Fruit fly (Drosophila melanogaster) whole organism, adult: ENCODE results near the gene SPE.

ENCODE experiments used
- CG11617 ChIP-seq: fragments of 200-800 bp; sonication (Bioruptor generic); optimal IDR thresholded peaks from 2 replicates; lab custom pipeline; 2017; ENCODE audit warnings: mild to moderate bottlenecking, missing biosample characterization, missing genetic modification reagents, missing genetic modification characterization
- CG12768 ChIP-seq: fragments of 200-800 bp; sonication (Bioruptor generic); optimal IDR thresholded peaks from 2 replicates; lab custom pipeline; 2017; ENCODE audit warnings: missing biosample characterization, missing genetic modification characterization, mild to moderate bottlenecking, moderate library complexity, missing genetic modification reagents
- CG14711 ChIP-seq: fragments of 200-800 bp; sonication (Bioruptor generic); optimal IDR thresholded peaks from 2 replicates; lab custom pipeline; 2018; ENCODE audit warnings: missing biosample characterization, mild to moderate bottlenecking, missing genetic modification characterization, moderate library complexity
- CG1620 ChIP-seq: fragments of 200-800 bp; sonication (Bioruptor generic); optimal IDR thresholded peaks from 2 replicates; lab custom pipeline; 2016; ENCODE audit warnings: missing biosample characterization, missing genetic modification characterization
- CG33017 ChIP-seq: fragments of 200-800 bp; sonication (Bioruptor generic); optimal IDR thresholded peaks from 2 replicates; lab custom pipeline; 2018; ENCODE audit warnings: missing biosample characterization, mild to moderate bottlenecking, missing genetic modification characterization, moderate library complexity
- CG5204 ChIP-seq: fragments of 200-800 bp; sonication (Bioruptor generic); optimal IDR thresholded peaks from 2 replicates; lab custom pipeline; 2016; ENCODE audit warnings: missing biosample characterization, missing genetic modification characterization
- CG7045 ChIP-seq: fragments of 200-800 bp; sonication (Bioruptor generic); optimal IDR thresholded peaks from 2 replicates; lab custom pipeline; 2017; ENCODE audit warnings: missing biosample characterization, mild to moderate bottlenecking, missing genetic modification characterization
- CG7101 ChIP-seq: fragments of 200-800 bp; sonication (Bioruptor generic); optimal IDR thresholded peaks from 2 replicates; lab custom pipeline; 2018; ENCODE audit warnings: missing biosample characterization, mild to moderate bottlenecking, missing genetic modification characterization, moderate library complexity
- Clk ChIP-seq: fragments of 200-800 bp; sonication (Bioruptor generic); optimal IDR thresholded peaks from 2 replicates; lab custom pipeline; 2017; ENCODE audit warnings: missing biosample characterization, missing genetic modification characterization
- Crg-1 ChIP-seq: fragments of 200-800 bp; sonication (Bioruptor generic); optimal IDR thresholded peaks from 2 replicates; lab custom pipeline; 2016; ENCODE audit warnings: missing biosample characterization, missing genetic modification characterization
- Hr96 ChIP-seq: fragments of 200-800 bp; sonication (Bioruptor generic); optimal IDR thresholded peaks from 2 replicates; lab custom pipeline; 2016; ENCODE audit warnings: missing biosample characterization, missing genetic modification characterization
- Mnt ChIP-seq: fragments of 200-800 bp; sonication (Bioruptor generic); optimal IDR thresholded peaks from 2 replicates; lab custom pipeline; 2016; ENCODE audit warnings: missing biosample characterization, mild to moderate bottlenecking, missing genetic modification characterization
- bab1 ChIP-seq: fragments of 200-800 bp; sonication (Bioruptor generic); optimal IDR thresholded peaks from 3 replicates; lab custom pipeline; 2019; ENCODE audit warnings: missing biosample characterization, mild to moderate bottlenecking, missing genetic modification characterization, moderate library complexity
- cic ChIP-seq: fragments of 200-800 bp; sonication (Bioruptor generic); optimal IDR thresholded peaks from 2 replicates; lab custom pipeline; 2017; ENCODE audit warnings: missing biosample characterization, mild to moderate bottlenecking, missing genetic modification characterization, moderate library complexity
- cnc ChIP-seq, 2 experiments: fragments of >200 bp; optimal IDR thresholded peaks; 2 replicates each; lab custom pipeline; 2017
- kay ChIP-seq: fragments of 200-800 bp; sonication (Bioruptor generic); peaks from one replicate; lab custom pipeline; 2016; ENCODE audit warnings: missing biosample characterization, missing genetic modification characterization, borderline replicate concordance
- ovo ChIP-seq: fragments of 200-800 bp; sonication (Bioruptor generic); optimal IDR thresholded peaks from 2 replicates; lab custom pipeline; 2016; ENCODE audit warnings: missing biosample characterization, missing genetic modification characterization
- pad ChIP-seq: fragments of 200-800 bp; sonication (Bioruptor generic); optimal IDR thresholded peaks from 3 replicates; lab custom pipeline; 2017; ENCODE audit warnings: missing biosample characterization, missing genetic modification characterization, mild to moderate bottlenecking, moderate library complexity, missing genetic modification reagents
- tj ChIP-seq: fragments of 200-800 bp; sonication (Bioruptor generic); optimal IDR thresholded peaks from 3 replicates; lab custom pipeline; 2017; ENCODE audit warnings: missing biosample characterization, mild to moderate bottlenecking, missing genetic modification characterization, moderate library complexity
- toe ChIP-seq: fragments of 200-800 bp; sonication (Bioruptor generic); optimal IDR thresholded peaks from 2 replicates; lab custom pipeline; 2016; ENCODE audit warnings: missing biosample characterization, missing genetic modification characterization

Gene SPE

dm6 chr3R:23685955-23686354 is at the start of gene SPE:
Gene SPE (plus strand): TSS chr3R:23686255.
- TF ChIP-seq tj, result peak; percentile 44
- TF ChIP-seq pad, result no peak
- TF ChIP-seq cnc (optimal IDR thresholded peaks at IDR 0.05; lab: Kevin White, UChicago), result no peak
- peak; percentile 18 for TF ChIP-seq cic (GFP tag; lab: Kevin White, UChicago)

dm6 chr3R:23637277-23637676 is 48.8 kb upstream of the SPE start:
- no peak for TF ChIP-seq pad
- no peak for TF ChIP-seq CG7101
- TF ChIP-seq cnc (optimal IDR thresholded peaks at IDR 0.05; lab: Kevin White, UChicago), result no peak
- TF ChIP-seq kay (GFP tag; lab: Kevin White, UChicago), result no peak
- TF ChIP-seq CG5204 (GFP tag; lab: Kevin White, UChicago), result no peak
- TF ChIP-seq Clk, result no peak
- no peak for TF ChIP-seq CG14711 (tag; lab: Kevin White, UChicago)
- no peak for TF ChIP-seq CG1620 (GFP tag; lab: Kevin White, UChicago)
- no peak for TF ChIP-seq bab1
- no peak for TF ChIP-seq CG12768 (GFP tag; lab: Kevin White, UChicago)
- TF ChIP-seq Mnt (GFP tag; lab: Kevin White, UChicago), result no peak
- no peak for TF ChIP-seq CG11617
- no peak for TF ChIP-seq Crg-1 (GFP tag; lab: Kevin White, UChicago)
- TF ChIP-seq CG33017 (tag; lab: Kevin White, UChicago), result no peak
- TF ChIP-seq toe (GFP tag; lab: Kevin White, UChicago), result no peak
- TF ChIP-seq tj, result no peak
- no peak for TF ChIP-seq cic (GFP tag; lab: Kevin White, UChicago)

- no peak for TF ChIP-seq Hr96 (GFP tag; lab: Kevin White, UChicago)
- TF ChIP-seq CG12768 (GFP tag; lab: Kevin White, UChicago), result no peak
- TF ChIP-seq kay (GFP tag; lab: Kevin White, UChicago), result peak; percentile 5
These were observed 47.7 kb upstream of the SPE start for dm6 chr3R:23638351-23638750.

- TF ChIP-seq Crg-1 (GFP tag; lab: Kevin White, UChicago) (no peak), Clk (no peak), kay (GFP tag; lab: Kevin White, UChicago) (no peak), toe (GFP tag; lab: Kevin White, UChicago) (no peak), ovo (GFP tag; lab: Kevin White, UChicago) (no peak), Mnt (GFP tag; lab: Kevin White, UChicago) (no peak), cic (GFP tag; lab: Kevin White, UChicago) (no peak), tj (no peak), CG33017 (tag; lab: Kevin White, UChicago) (no peak), CG7101 (no peak), CG1620 (GFP tag; lab: Kevin White, UChicago) (no peak)
These were observed 46.5 kb upstream of the SPE start for dm6 chr3R:23639583-23639982.

- no peak for TF ChIP-seq CG33017 (tag; lab: Kevin White, UChicago)
- TF ChIP-seq Crg-1 (GFP tag; lab: Kevin White, UChicago), result no peak
- TF ChIP-seq Hr96 (GFP tag; lab: Kevin White, UChicago), result no peak
- no peak for TF ChIP-seq CG7045 (GFP tag; lab: Kevin White, UChicago)
- no peak for TF ChIP-seq kay (GFP tag; lab: Kevin White, UChicago)
- TF ChIP-seq CG14711 (tag; lab: Kevin White, UChicago), result no peak
- no peak for TF ChIP-seq bab1
- TF ChIP-seq pad, result no peak
- no peak for TF ChIP-seq CG11617
- no peak for TF ChIP-seq toe (GFP tag; lab: Kevin White, UChicago)
- no peak for TF ChIP-seq CG7101
- no peak for TF ChIP-seq tj
- TF ChIP-seq Clk, result no peak
These were observed 43.2 kb upstream of the SPE start for dm6 chr3R:23642836-23643235.

dm6 chr3R:23646183-23646582 is 39.9 kb upstream of the SPE start:
- TF ChIP-seq CG14711 (tag; lab: Kevin White, UChicago), result peak; percentile 25
- no peak for TF ChIP-seq bab1
- TF ChIP-seq CG7045 (GFP tag; lab: Kevin White, UChicago), result no peak
- no peak for TF ChIP-seq toe (GFP tag; lab: Kevin White, UChicago)
- no peak for TF ChIP-seq ovo (GFP tag; lab: Kevin White, UChicago)
- TF ChIP-seq Crg-1 (GFP tag; lab: Kevin White, UChicago), result no peak
- TF ChIP-seq CG1620 (GFP tag; lab: Kevin White, UChicago), result no peak
- TF ChIP-seq tj, result no peak

dm6 chr3R:23649831-23650230 is 36.2 kb upstream of the SPE start:
- TF ChIP-seq cic (GFP tag; lab: Kevin White, UChicago) (no peak), pad (no peak), CG14711 (tag; lab: Kevin White, UChicago) (no peak), kay (GFP tag; lab: Kevin White, UChicago) (no peak), bab1 (no peak), Clk (no peak), tj (no peak), CG5204 (GFP tag; lab: Kevin White, UChicago) (no peak), CG1620 (GFP tag; lab: Kevin White, UChicago) (no peak), CG12768 (GFP tag; lab: Kevin White, UChicago) (no peak), Mnt (GFP tag; lab: Kevin White, UChicago) (no peak), CG7101 (no peak), cnc (optimal IDR thresholded peaks at IDR 0.05; lab: Kevin White, UChicago) (no peak), CG33017 (tag; lab: Kevin White, UChicago) (no peak), ovo (GFP tag; lab: Kevin White, UChicago) (no peak), Hr96 (GFP tag; lab: Kevin White, UChicago) (no peak), CG7045 (GFP tag; lab: Kevin White, UChicago) (no peak), CG11617 (no peak), Crg-1 (GFP tag; lab: Kevin White, UChicago) (no peak), toe (GFP tag; lab: Kevin White, UChicago) (no peak)
